Worm (Caenorhabditis elegans) whole organism, early embryonic: ENCODE results near the gene abcf-3.

Experiments used
- ama-1 ChIP-seq: fragments of 150-350 bp; optimal IDR thresholded peaks from 2 replicates; lab custom pipeline; 2014
- flt-1 ChIP-seq: fragments of 200-800 bp; sonication (Bioruptor generic); IDR thresholded peaks from 2 replicates; pipeline ENCODE4 v1.3.6; 2022; ENCODE audit warnings: missing genetic modification characterization, missing compliant biosample characterization
- pes-1 ChIP-seq: fragments of 200-800 bp; sonication (Bioruptor generic); IDR thresholded peaks from 2 replicates; pipeline ENCODE4 v1.3.6; 2022; ENCODE audit warnings: missing genetic modification reagents, missing genetic modification characterization, missing compliant biosample characterization
- scrt-1 ChIP-seq: fragments of 200-800 bp; sonication (Bioruptor generic); IDR thresholded peaks from 2 replicates; pipeline ENCODE4 v1.3.6; 2022; ENCODE audit warnings: missing genetic modification characterization, missing compliant biosample characterization

DNA sequence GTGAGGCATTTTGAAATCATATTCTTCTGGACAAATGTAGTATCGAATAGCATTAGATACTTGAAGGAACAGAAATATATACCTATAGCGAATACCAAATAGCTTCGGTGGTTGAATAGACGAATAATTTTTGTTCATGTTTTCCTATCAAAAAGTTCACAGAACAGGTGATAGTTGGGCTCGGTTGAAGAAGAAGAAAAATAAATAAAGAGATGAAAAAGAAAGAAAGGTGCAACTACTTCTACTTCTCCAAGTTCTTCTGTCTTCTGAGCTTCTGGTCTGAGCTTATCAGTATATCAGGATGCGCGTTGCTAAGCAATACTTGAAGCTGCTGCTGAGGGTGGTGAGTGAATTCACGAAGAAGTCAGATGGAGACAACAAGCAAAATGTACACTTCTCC, 40.7 kb downstream of the abcf-3 start, which contains the start of gene C23G10.10:
- TF ChIP-seq flt-1 (no peak), pes-1 (GFP tag; lab: Robert Waterston, UW) (no peak), ama-1 (lab: Kevin White, UChicago) (no peak), scrt-1 (no peak)
